Worm (Caenorhabditis elegans): ENCODE data around the gene nhr-11.

DNA sequence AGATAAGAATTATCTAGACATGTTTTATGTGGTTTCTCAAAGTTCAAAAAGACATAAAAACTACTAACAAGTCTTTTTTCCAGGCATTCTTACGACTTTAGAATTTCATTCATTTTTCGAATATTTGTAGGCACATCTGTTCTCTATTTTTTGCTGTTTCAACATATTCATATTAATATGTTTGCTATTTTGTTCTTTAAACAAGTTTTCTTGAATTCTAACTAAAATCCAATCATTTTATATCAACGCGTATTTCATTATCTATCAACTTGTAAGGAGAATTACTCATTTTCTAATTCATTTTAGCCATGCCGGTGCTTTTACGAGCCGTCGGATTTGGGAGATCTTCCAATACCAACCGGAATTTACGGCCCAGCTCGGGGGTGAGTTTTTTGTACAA is 12.3 kb downstream of the nhr-11 start, which contains the start of gene twk-8:
- TF ChIP-seq hmg-11 (tag; optimal IDR thresholded peaks at IDR 0.05) (no peak), elt-1 (tag; optimal IDR thresholded peaks at IDR 0.05) (no peak), mml-1 (tag; optimal IDR thresholded peaks at IDR 0.05) (no peak), unc-62 (GFP tag; optimal IDR thresholded peaks at IDR 0.05) (no peak), aly-2 (tag; optimal IDR thresholded peaks at IDR 0.05) (no peak), skn-1 (tag; optimal IDR thresholded peaks at IDR 0.05) (no peak), nhr-11 (tag; optimal IDR thresholded peaks at IDR 0.05) (no peak), snpc-4 (tag; optimal IDR thresholded peaks at IDR 0.05) (no peak)

All from whole organism, L3 larva.